Fruit fly (Drosophila melanogaster): Measurements from ENCODE around the gene RpS27A.
A peak's percentile ranks its signal among the peaks of the same experiment; 100 is the strongest.

RpS27A gene

dm6 chr2L:10428528-10428927 is 20.4 kb downstream of the RpS27A start, which contains the start of gene CG5188 (continued):
- TF ChIP-seq prd (optimal IDR thresholded peaks at IDR 0.05), result no peak
- TF ChIP-seq prd (GFP tag; IDR thresholded peaks at IDR 0.05), result 0 out of 3 replicates have a peak, but pooled peaks have one; percentile 23
- TF ChIP-seq CG17385 (GFP tag; optimal IDR thresholded peaks at IDR 0.05), result peak; percentile 48
- TF ChIP-seq hkb (optimal IDR thresholded peaks at IDR 0.05), result no peak
- peak; percentile 61; the same call in 1 of the 2 replicates for TF ChIP-seq hkb (GFP tag; IDR thresholded peaks at IDR 0.05)
- no peak for TF ChIP-seq odd (GFP tag; optimal IDR thresholded peaks at IDR 0.05)
- no peak for TF ChIP-seq sqz (GFP tag; optimal IDR thresholded peaks at IDR 0.05)
- TF ChIP-seq cato (GFP tag; optimal IDR thresholded peaks at IDR 0.05; ENCODE audit: borderline replicate concordance), result no peak
- TF ChIP-seq bigmax (GFP tag; optimal IDR thresholded peaks at IDR 0.05), result no peak
- TF ChIP-seq pan (optimal IDR thresholded peaks at IDR 0.05), result no peak
- TF ChIP-seq pan (GFP tag; optimal IDR thresholded peaks at IDR 0.05 in 1 of 2, IDR thresholded peaks at IDR 0.05 in 1 of 2), result peak in 1 of 2 experiments; percentile 66
- TF ChIP-seq CG15514 (GFP tag; optimal IDR thresholded peaks at IDR 0.05), result peak; percentile 44
- TF ChIP-seq Ada2b (GFP tag; IDR thresholded peaks at IDR 0.05), result peak; percentile 62
- TF ChIP-seq CG5245 (GFP tag; optimal IDR thresholded peaks at IDR 0.05), result peak; percentile 7
- TF ChIP-seq Nf-YA (GFP tag; IDR thresholded peaks at IDR 0.05), result no peak
- TF ChIP-seq CG13894 (tag; optimal IDR thresholded peaks at IDR 0.05), result peak; percentile 41
- TF ChIP-seq Xbp1 (GFP tag; optimal IDR thresholded peaks at IDR 0.05), result peak; percentile 57
- TF ChIP-seq CG10431 (GFP tag; optimal IDR thresholded peaks at IDR 0.05), result peak; percentile 2
- TF ChIP-seq CG34224 (GFP tag; IDR thresholded peaks at IDR 0.05; ENCODE audit: partially characterized antibody), result 0 out of 3 replicates have a peak, but pooled peaks have one; percentile 39
- TF ChIP-seq fd64A (GFP tag; optimal IDR thresholded peaks at IDR 0.05), result no peak
- TF ChIP-seq NfI (GFP tag; optimal IDR thresholded peaks at IDR 0.05), result peak; percentile 47
- TF ChIP-seq ac (GFP tag; optimal IDR thresholded peaks at IDR 0.05), result no peak
- TF ChIP-seq h (optimal IDR thresholded peaks at IDR 0.05), result no peak
- TF ChIP-seq ranshi (GFP tag; IDR thresholded peaks at IDR 0.05), result peak; percentile 59; the same call in 1 of the 2 replicates
- peak; percentile 63; the same call in 2 of the 3 replicates for TF ChIP-seq CG34422 (GFP tag; IDR thresholded peaks at IDR 0.05)
- TF ChIP-seq CG17829 (tag; optimal IDR thresholded peaks at IDR 0.05), result peak; percentile 68
- TF ChIP-seq CG31441 (GFP tag; IDR thresholded peaks at IDR 0.05), result peak; percentile 64
- no peak for TF ChIP-seq CG17568 (GFP tag; optimal IDR thresholded peaks at IDR 0.05)
- peak; percentile 17; the same call in 1 of the 3 replicates for TF ChIP-seq tgo (GFP tag; IDR thresholded peaks at IDR 0.05)
- peak; percentile 67 for TF ChIP-seq CG2678 (tag; optimal IDR thresholded peaks at IDR 0.05)
- TF ChIP-seq Med (GFP tag), result peak; percentile 65

dm6 chr2L:10430802-10431476 is 22.8 kb downstream of the RpS27A start, which contains the start of the genes Bug22 and TfIIB:
TSS of gene Bug22 (minus strand) at chr2L:10430918.
TSS of gene TfIIB (plus strand) at chr2L:10431338.
- peak; percentile 28 for TF ChIP-seq CG12219 (GFP tag; optimal IDR thresholded peaks at IDR 0.05)
- peak; percentile 68 for TF ChIP-seq vfl (GFP tag; optimal IDR thresholded peaks at IDR 0.05)
- TF ChIP-seq Ravus (GFP tag; IDR thresholded peaks at IDR 0.05), result peak; percentile 19; the same call in 1 of the 2 replicates
- peak; percentile 70 for TF ChIP-seq Dip3 (GFP tag; optimal IDR thresholded peaks at IDR 0.05)
- TF ChIP-seq CG6272 (GFP tag; IDR thresholded peaks at IDR 0.05), result peak; percentile 41; the same call in 1 of the 2 replicates
- no peak for TF ChIP-seq run (tag; optimal IDR thresholded peaks at IDR 0.05)
- TF ChIP-seq sna (GFP tag; IDR thresholded peaks at IDR 0.05; ENCODE audit: partially characterized antibody), result no peak
- TF ChIP-seq Ada2b (GFP tag; IDR thresholded peaks at IDR 0.05), result peak; percentile 60
- peak; percentile 64; the same call in 1 of the 3 replicates for TF ChIP-seq CG2889 (GFP tag; IDR thresholded peaks at IDR 0.05)
- no peak for TF ChIP-seq bigmax (GFP tag; optimal IDR thresholded peaks at IDR 0.05)
- no peak for TF ChIP-seq kah (GFP tag; optimal IDR thresholded peaks at IDR 0.05)
- peak; percentile 70 for TF ChIP-seq Fer3 (tag; optimal IDR thresholded peaks at IDR 0.05)
- peak; percentile 30; the same call in 1 of the 2 replicates for TF ChIP-seq Adf1 (GFP tag; IDR thresholded peaks at IDR 0.05)
- peak; percentile 47 for TF ChIP-seq Atf3 (GFP tag; optimal IDR thresholded peaks at IDR 0.05)
- TF ChIP-seq Abd-B (GFP tag; optimal IDR thresholded peaks at IDR 0.05), result peak; percentile 50
- peak; percentile 83; the same call in 2 of the 3 replicates for TF ChIP-seq CG17361 (GFP tag; IDR thresholded peaks at IDR 0.05)
- TF ChIP-seq ssp (GFP tag; IDR thresholded peaks at IDR 0.05), result peak; percentile 57
- TF ChIP-seq Ptx1 (GFP tag; IDR thresholded peaks at IDR 0.05), result peak; percentile 75
- no peak for TF ChIP-seq pan (optimal IDR thresholded peaks at IDR 0.05)
- TF ChIP-seq pan (GFP tag; optimal IDR thresholded peaks at IDR 0.05 in 1 of 2, IDR thresholded peaks at IDR 0.05 in 1 of 2), result peak in 1 of 2 experiments; percentile 76
- peak; percentile 35 to 41 for TF ChIP-seq chif (GFP tag; optimal IDR thresholded peaks at IDR 0.05)
- no peak for TF ChIP-seq CG5180 (GFP tag; optimal IDR thresholded peaks at IDR 0.05)
- no peak for TF ChIP-seq amos (GFP tag; IDR thresholded peaks at IDR 0.05; ENCODE audit: partially characterized antibody)
